Worm (Caenorhabditis elegans): ENCODE data around the gene F54D8.10.

DNA sequence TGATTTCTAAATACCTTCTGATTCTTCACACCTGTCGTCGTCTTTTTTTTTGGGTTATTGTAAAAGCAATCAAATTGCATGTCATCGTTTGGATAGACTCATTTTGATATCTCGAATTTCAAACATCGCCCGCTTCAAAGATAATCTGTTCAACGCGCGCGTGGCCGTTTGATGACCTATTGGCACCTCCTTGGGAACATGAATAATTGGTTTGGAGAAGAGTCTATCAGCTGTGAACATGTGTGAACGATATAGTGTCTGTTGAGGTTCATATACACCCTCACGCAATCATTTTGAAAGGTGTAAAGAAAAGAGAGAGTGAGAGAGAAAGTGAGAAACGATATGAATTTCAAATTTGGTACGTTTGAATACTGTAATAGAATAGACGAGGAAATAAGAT lies 26.0 kb downstream of the F54D8.10 start:
- no peak for TF ChIP-seq W03F9.2 (tag; optimal IDR thresholded peaks at IDR 0.05)
- no peak for TF ChIP-seq dao-5 (tag; optimal IDR thresholded peaks at IDR 0.05)
- no peak for TF ChIP-seq him-1 (tag; optimal IDR thresholded peaks at IDR 0.05)
